Fruit fly (Drosophila melanogaster) whole organism, embryonic: Measurements from ENCODE around the gene Rip11.
A peak's percentile ranks its signal among the peaks of the same experiment; 100 is the strongest.

Source experiments
- CG10462 ChIP-seq: fragments of 200-800 bp; sonication (Bioruptor generic); optimal IDR thresholded peaks from 2 replicates; lab custom pipeline; 2016; ENCODE audit warnings: missing biosample characterization, missing genetic modification characterization
- CG11093 ChIP-seq: fragments of 200-800 bp; sonication (Bioruptor generic); IDR thresholded peaks from 3 replicates; pipeline ENCODE4 v1.3.6; 2022; ENCODE audit warnings: missing biosample characterization, missing genetic modification characterization
- CG1233 ChIP-seq: fragments of 200-800 bp; sonication (Bioruptor generic); optimal IDR thresholded peaks from 4 replicates; lab custom pipeline; 2018; ENCODE audit warnings: missing biosample characterization, mild to moderate bottlenecking, missing genetic modification characterization
- CG12659 ChIP-seq: fragments of 200-800 bp; sonication (Bioruptor generic); optimal IDR thresholded peaks from 3 replicates; lab custom pipeline; 2017; ENCODE audit warnings: mild to moderate bottlenecking, missing biosample characterization, missing genetic modification reagents, missing genetic modification characterization
- CG12769 ChIP-seq: fragments of 200-800 bp; sonication (Bioruptor generic); optimal IDR thresholded peaks from 2 replicates; lab custom pipeline; 2019; ENCODE audit warnings: missing biosample characterization, mild to moderate bottlenecking, missing genetic modification characterization, moderate library complexity
- CG12942 ChIP-seq: fragments of 200-800 bp; sonication (Bioruptor generic); optimal IDR thresholded peaks from 3 replicates; lab custom pipeline; 2016; ENCODE audit warnings: missing biosample characterization, missing genetic modification characterization
- CG13287 ChIP-seq: fragments of 200-800 bp; sonication (Bioruptor generic); IDR thresholded peaks from 2 replicates; pipeline ENCODE4 v1.3.6; 2022; ENCODE audit warnings: missing biosample characterization, missing genetic modification characterization; ENCODE audit not compliant: partially characterized antibody
- CG15011 ChIP-seq: fragments of 200-800 bp; sonication (Bioruptor generic); optimal IDR thresholded peaks from 3 replicates; lab custom pipeline; 2018; ENCODE audit warnings: missing biosample characterization, mild to moderate bottlenecking, missing genetic modification characterization
- CG17912 ChIP-seq: fragments of 200-800 bp; sonication (Bioruptor generic); optimal IDR thresholded peaks from 2 replicates; lab custom pipeline; 2018; ENCODE audit warnings: missing biosample characterization, mild to moderate bottlenecking, missing genetic modification characterization
- CG1792 ChIP-seq: fragments of 200-800 bp; sonication (Bioruptor generic); optimal IDR thresholded peaks from 2 replicates; lab custom pipeline; 2016; ENCODE audit warnings: missing biosample characterization, missing genetic modification characterization
- CG2129 ChIP-seq: fragments of 200-800 bp; sonication (Bioruptor generic); IDR thresholded peaks from 2 replicates; pipeline ENCODE4 v1.3.6; 2022; ENCODE audit warnings: missing biosample characterization, missing genetic modification characterization; ENCODE audit not compliant: partially characterized antibody
- CG2712 ChIP-seq: fragments of 200-800 bp; optimal IDR thresholded peaks from 3 replicates; lab custom pipeline; 2019; ENCODE audit warnings: missing biosample characterization, mild to moderate bottlenecking, missing genetic modification characterization, moderate library complexity
- CG3838 ChIP-seq: fragments of 200-800 bp; sonication (Bioruptor generic); optimal IDR thresholded peaks from 3 replicates; lab custom pipeline; 2016; ENCODE audit warnings: missing biosample characterization, missing genetic modification characterization
- CG4820 ChIP-seq: fragments of 200-800 bp; sonication (Bioruptor generic); optimal IDR thresholded peaks from 3 replicates; lab custom pipeline; 2016; ENCODE audit warnings: missing biosample characterization, missing genetic modification characterization
- CG6175 ChIP-seq: fragments of 200-800 bp; sonication (Bioruptor generic); IDR thresholded peaks from 3 replicates; pipeline ENCODE4 v1.3.6; 2022; ENCODE audit warnings: missing biosample characterization, missing genetic modification characterization
- CG6813 ChIP-seq: fragments of 200-800 bp; sonication (Bioruptor generic); optimal IDR thresholded peaks from 2 replicates; lab custom pipeline; 2017; ENCODE audit warnings: missing biosample characterization, missing genetic modification characterization, mild to moderate bottlenecking, moderate library complexity, missing genetic modification reagents
- CG7271 ChIP-seq: fragments of 200-800 bp; sonication (Bioruptor generic); optimal IDR thresholded peaks from 2 replicates; lab custom pipeline; 2018; ENCODE audit warnings: missing biosample characterization, mild to moderate bottlenecking, missing genetic modification characterization, moderate library complexity
- CG7839 ChIP-seq: fragments of 200-800 bp; sonication (Bioruptor generic); optimal IDR thresholded peaks from 3 replicates; lab custom pipeline; 2018; ENCODE audit warnings: missing biosample characterization, mild to moderate bottlenecking, missing genetic modification characterization, moderate library complexity
- Doc3 ChIP-seq: fragments of 200-800 bp; sonication (Bioruptor generic); IDR thresholded peaks from 3 replicates; pipeline ENCODE4 v1.3.6; 2022; ENCODE audit warnings: missing biosample characterization, missing genetic modification characterization; ENCODE audit not compliant: partially characterized antibody
- Dref ChIP-seq: fragments of 200-800 bp; sonication (Bioruptor generic); IDR thresholded peaks from 2 replicates; pipeline ENCODE4 v1.3.6; 2022; ENCODE audit warnings: missing biosample characterization, missing genetic modification characterization
- Ets65A ChIP-seq: fragments of 200-800 bp; sonication (Bioruptor generic); peaks from one replicate; lab custom pipeline; 2016; ENCODE audit warnings: missing biosample characterization, missing genetic modification characterization
- Fer1 ChIP-seq: fragments of 200-800 bp; sonication (Bioruptor generic); optimal IDR thresholded peaks from 2 replicates; lab custom pipeline; 2017; ENCODE audit warnings: missing biosample characterization, mild to moderate bottlenecking, missing genetic modification characterization
- HLHmδ ChIP-seq: fragments of 200-800 bp; sonication (Bioruptor generic); optimal IDR thresholded peaks from 2 replicates; lab custom pipeline; 2018; ENCODE audit warnings: missing biosample characterization, mild to moderate bottlenecking, missing genetic modification characterization, moderate library complexity
- Hmx ChIP-seq: fragments of 200-800 bp; sonication (Bioruptor generic); optimal IDR thresholded peaks from 2 replicates; lab custom pipeline; 2016; ENCODE audit warnings: missing biosample characterization, missing genetic modification characterization
- Hr3 ChIP-seq: fragments of 200-800 bp; sonication (Bioruptor generic); optimal IDR thresholded peaks from 3 replicates; lab custom pipeline; 2016; ENCODE audit warnings: missing biosample characterization, missing genetic modification characterization
- NfI ChIP-seq: fragments of 200-800 bp; sonication (Bioruptor generic); optimal IDR thresholded peaks from 3 replicates; lab custom pipeline; 2018; ENCODE audit warnings: missing biosample characterization, mild to moderate bottlenecking, missing genetic modification characterization, moderate library complexity
- Opbp ChIP-seq: fragments of 200-800 bp; sonication (Bioruptor generic); IDR thresholded peaks from 3 replicates; pipeline ENCODE4 v1.3.6; 2022; ENCODE audit warnings: missing biosample characterization, missing genetic modification characterization; ENCODE audit not compliant: partially characterized antibody
- Tbp ChIP-seq: fragments of >200 bp; optimal IDR thresholded peaks from 2 replicates; lab custom pipeline; 2018; ENCODE audit warnings: missing biosample characterization, missing genetic modification characterization
- Trl ChIP-seq, 3 experiments: fragments of >200 bp in 2 of 3; fragments of 200-800 bp in 1 of 3; sonication (Bioruptor generic) in 1 of 3; optimal IDR thresholded peaks; 2 replicates in 1 of 3; 3 replicates in 2 of 3; lab custom pipeline; 2016 to 2017; ENCODE audit warnings: missing biosample characterization in 1 of 3, missing genetic modification characterization in 1 of 3
- ato ChIP-seq: fragments of 200-800 bp; sonication (Bioruptor generic); IDR thresholded peaks from 2 replicates; pipeline ENCODE4 v1.3.6; 2022; ENCODE audit warnings: missing biosample characterization, missing genetic modification characterization; ENCODE audit not compliant: partially characterized antibody
- dati ChIP-seq: fragments of 200-800 bp; sonication (Bioruptor generic); IDR thresholded peaks from 2 replicates; pipeline ENCODE4 v1.3.6; 2022; ENCODE audit warnings: missing biosample characterization, missing genetic modification characterization
- ems ChIP-seq: fragments of 200-800 bp; sonication (Bioruptor generic); optimal IDR thresholded peaks from 3 replicates; lab custom pipeline; 2016; ENCODE audit warnings: missing biosample characterization, missing genetic modification characterization
- ftz-f1 ChIP-seq: fragments of 200-800 bp; sonication (Bioruptor generic); optimal IDR thresholded peaks from 2 replicates; lab custom pipeline; 2016; ENCODE audit warnings: missing biosample characterization, missing genetic modification characterization
- h ChIP-seq: fragments of >200 bp; optimal IDR thresholded peaks from 2 replicates; lab custom pipeline; 2017
- hkb ChIP-seq, 2 experiments: fragments of 200-800 bp in 1 of 2; fragments of >200 bp in 1 of 2; sonication (Bioruptor generic) in 1 of 2; IDR thresholded peaks in 1 of 2; optimal IDR thresholded peaks in 1 of 2; 2 replicates each; pipeline versions ENCODE4 v1.3.6 to Lab custom; 2017 to 2022; ENCODE audit warnings: missing biosample characterization in 1 of 2, missing genetic modification characterization in 1 of 2
- inv ChIP-seq: fragments of 200-800 bp; sonication (Bioruptor generic); IDR thresholded peaks from 2 replicates; pipeline ENCODE4 v1.3.6; 2022; ENCODE audit warnings: missing biosample characterization, missing genetic modification characterization; ENCODE audit not compliant: partially characterized antibody
- lmd ChIP-seq: fragments of 200-800 bp; sonication (Bioruptor generic); IDR thresholded peaks from 2 replicates; pipeline ENCODE4 v1.3.6; 2022; ENCODE audit warnings: missing biosample characterization, missing genetic modification characterization
- mam ChIP-seq: fragments of 200-800 bp; sonication (Bioruptor generic); optimal IDR thresholded peaks from 3 replicates; lab custom pipeline; 2016; ENCODE audit warnings: missing biosample characterization, missing genetic modification characterization
- nerfin-2 ChIP-seq: fragments of 200-800 bp; sonication (Bioruptor generic); IDR thresholded peaks from 2 replicates; pipeline ENCODE4 v1.3.6; 2022; ENCODE audit warnings: missing biosample characterization, missing genetic modification characterization; ENCODE audit not compliant: partially characterized antibody
- phol ChIP-seq: fragments of 200-800 bp; sonication (Bioruptor generic); optimal IDR thresholded peaks from 3 replicates; lab custom pipeline; 2018; ENCODE audit warnings: missing biosample characterization, mild to moderate bottlenecking, missing genetic modification characterization, moderate library complexity
- pros ChIP-seq: fragments of 200-800 bp; sonication (Bioruptor generic); optimal IDR thresholded peaks from 3 replicates; lab custom pipeline; 2019; ENCODE audit warnings: missing biosample characterization, mild to moderate bottlenecking, missing genetic modification characterization, moderate library complexity
- ranshi ChIP-seq: fragments of 200-800 bp; sonication (Bioruptor generic); IDR thresholded peaks from 2 replicates; pipeline ENCODE4 v1.3.6; 2022; ENCODE audit warnings: missing biosample characterization, missing genetic modification characterization
- shn ChIP-seq: fragments of 200-800 bp; sonication (Bioruptor generic); optimal IDR thresholded peaks from 3 replicates; lab custom pipeline; 2016; ENCODE audit warnings: missing biosample characterization, missing genetic modification characterization
- sima ChIP-seq: fragments of 200-800 bp; sonication (Bioruptor generic); optimal IDR thresholded peaks from 2 replicates; lab custom pipeline; 2016; ENCODE audit warnings: missing biosample characterization, missing genetic modification characterization
- tap ChIP-seq: fragments of 200-800 bp; optimal IDR thresholded peaks from 3 replicates; lab custom pipeline; 2019; ENCODE audit warnings: missing biosample characterization, mild to moderate bottlenecking, missing genetic modification characterization, moderate library complexity
- tin ChIP-seq: fragments of 200-800 bp; sonication (Bioruptor generic); optimal IDR thresholded peaks from 3 replicates; lab custom pipeline; 2016; ENCODE audit warnings: missing biosample characterization, missing genetic modification characterization
- tna ChIP-seq: fragments of 200-800 bp; sonication (Bioruptor generic); IDR thresholded peaks from 2 replicates; pipeline ENCODE4 v1.3.6; 2022; ENCODE audit warnings: missing biosample characterization, missing genetic modification characterization; ENCODE audit not compliant: partially characterized antibody
- tx ChIP-seq: fragments of 200-800 bp; sonication (Bioruptor generic); optimal IDR thresholded peaks from 2 replicates; lab custom pipeline; 2016; ENCODE audit warnings: missing biosample characterization, missing genetic modification characterization
- vvl ChIP-seq: fragments of 200-800 bp; sonication (Bioruptor generic); IDR thresholded peaks from 2 replicates; pipeline ENCODE4 v1.3.6; 2022; ENCODE audit warnings: missing biosample characterization, missing genetic modification characterization
- zfh1 ChIP-seq: fragments of 200-800 bp; sonication (Bioruptor generic); IDR thresholded peaks from 3 replicates; pipeline ENCODE4 v1.3.6; 2022; ENCODE audit warnings: missing biosample characterization, missing genetic modification characterization

Gene Rip11

dm6 chrX:18645720-18646213 is 1.7 kb downstream of the Rip11 start (continued):
- peak; percentile 59; the same call in 1 of the 2 replicates for TF ChIP-seq vvl
- no peak for TF ChIP-seq tx (GFP tag; lab: Kevin White, UChicago)
- TF ChIP-seq mam: peak; percentile 49
- no peak for TF ChIP-seq ems (GFP tag; lab: Kevin White, UChicago)
- TF ChIP-seq shn (GFP tag; lab: Kevin White, UChicago): peak; percentile 7
- TF ChIP-seq nerfin-2 (GFP tag; lab: Robert Waterston, UW): no peak
- TF ChIP-seq CG12659 (GFP tag; lab: Kevin White, UChicago): peak; percentile 50
- TF ChIP-seq tna (GFP tag; lab: Robert Waterston, UW): no peak
- TF ChIP-seq CG6813 (GFP tag; lab: Kevin White, UChicago): peak; percentile 83
- peak; percentile 9 for TF ChIP-seq CG15011 (GFP tag; lab: Kevin White, UChicago)
- no peak for TF ChIP-seq CG13287 (GFP tag; lab: Robert Waterston, UW)
- TF ChIP-seq pros (GFP tag; lab: Kevin White, UChicago): no peak
- TF ChIP-seq CG4820 (GFP tag; lab: Kevin White, UChicago): peak; percentile 56
- no peak for TF ChIP-seq ftz-f1 (GFP tag; lab: Kevin White, UChicago)
- TF ChIP-seq CG2129 (GFP tag; lab: Robert Waterston, UW): no peak
- peak; percentile 55; the same call in 1 of the 3 replicates for TF ChIP-seq zfh1 (GFP tag; lab: Robert Waterston, UW)
- TF ChIP-seq Fer1 (GFP tag; lab: Kevin White, UChicago): peak; percentile 54
- TF ChIP-seq Dref (GFP tag; lab: Robert Waterston, UW): no peak
- TF ChIP-seq tap (tag; lab: Kevin White, UChicago): no peak
- TF ChIP-seq CG2712: peak; percentile 76
- no peak for TF ChIP-seq hkb (optimal IDR thresholded peaks at IDR 0.05; lab: Kevin White, UChicago)
- TF ChIP-seq hkb (GFP tag; IDR thresholded peaks at IDR 0.05; lab: Robert Waterston, UW): peak; percentile 72
- no peak for TF ChIP-seq Tbp (GFP tag; lab: Kevin White, UChicago)
- TF ChIP-seq ato (GFP tag; lab: Robert Waterston, UW): no peak
- no peak for TF ChIP-seq sima (GFP tag; lab: Kevin White, UChicago)
- no peak for TF ChIP-seq CG6175 (GFP tag; lab: Robert Waterston, UW)
- TF ChIP-seq Trl (optimal IDR thresholded peaks at IDR 0.05; lab: Kevin White, UChicago): no peak
- TF ChIP-seq Trl (GFP tag; optimal IDR thresholded peaks at IDR 0.05; lab: Kevin White, UChicago): peak; percentile 31
- no peak for TF ChIP-seq Opbp (GFP tag; lab: Robert Waterston, UW)
- TF ChIP-seq tin (GFP tag; lab: Kevin White, UChicago): peak; percentile 49
- no peak for TF ChIP-seq h
- peak; percentile 95 for TF ChIP-seq Ets65A (GFP tag; lab: Kevin White, UChicago)
- no peak for TF ChIP-seq CG11093 (GFP tag; lab: Robert Waterston, UW)
- TF ChIP-seq CG17912 (GFP tag; lab: Kevin White, UChicago): no peak
- peak; percentile 35 for TF ChIP-seq Hmx (GFP tag; lab: Kevin White, UChicago)
- no peak for TF ChIP-seq dati (GFP tag; lab: Robert Waterston, UW)
- peak; percentile 30 for TF ChIP-seq CG12942
- TF ChIP-seq NfI (GFP tag; lab: Kevin White, UChicago): peak; percentile 23
- no peak for TF ChIP-seq inv (GFP tag; lab: Robert Waterston, UW)
- TF ChIP-seq phol (tag; lab: Kevin White, UChicago): peak; percentile 73
- TF ChIP-seq CG7271 (tag; lab: Kevin White, UChicago): no peak
- TF ChIP-seq Doc3: no peak
- peak; percentile 43; the same call in 1 of the 2 replicates for TF ChIP-seq ranshi (GFP tag; lab: Robert Waterston, UW)
- TF ChIP-seq CG3838: peak; percentile 35
- TF ChIP-seq HLHmδ (GFP tag; lab: Kevin White, UChicago): peak; percentile 54
- TF ChIP-seq CG7839 (tag; lab: Kevin White, UChicago): peak; percentile 72
- peak; percentile 66 for TF ChIP-seq lmd (GFP tag; lab: Robert Waterston, UW)
- TF ChIP-seq CG1792: no peak
- TF ChIP-seq CG12769: peak; percentile 54
- peak; percentile 47 for TF ChIP-seq CG1233 (GFP tag; lab: Kevin White, UChicago)
- peak; percentile 66 for TF ChIP-seq Hr3 (GFP tag; lab: Kevin White, UChicago)
- TF ChIP-seq CG10462 (GFP tag; lab: Kevin White, UChicago): peak; percentile 15
